Worm (Caenorhabditis elegans): ENCODE results near the gene nhr-88.

- no peak for TF ChIP-seq him-1 (tag; optimal IDR thresholded peaks at IDR 0.05)
- no peak for TF ChIP-seq W03F9.2 (tag; optimal IDR thresholded peaks at IDR 0.05)
- TF ChIP-seq dao-5 (tag; optimal IDR thresholded peaks at IDR 0.05) = no peak
Observed at ce11 chrII:2975561-2976230, 743 bp upstream of the nhr-88 start.

All from whole organism, L4/young adult.